Fruit fly (Drosophila melanogaster): Measurements from ENCODE around the gene CG17593.

The CG17593 gene

DNA sequence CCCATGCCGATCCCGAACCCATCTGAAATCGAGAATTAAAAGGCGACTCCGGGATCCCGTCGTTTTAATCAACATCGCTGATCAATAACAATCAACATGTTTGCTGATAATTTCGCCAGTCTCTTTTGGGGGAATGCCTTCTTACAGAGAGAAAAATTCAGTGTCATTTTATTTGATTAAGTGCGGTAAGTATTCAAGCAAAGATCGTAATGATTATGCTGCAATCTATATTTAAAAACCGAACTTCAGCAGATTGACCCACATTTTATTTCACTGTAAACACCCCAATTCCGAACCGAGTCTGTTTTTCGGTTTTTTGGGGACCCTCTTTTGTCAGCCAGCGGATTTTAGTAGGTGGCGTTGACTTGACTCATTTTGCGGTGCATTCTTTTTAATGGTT is 39.2 kb downstream of the CG17593 start (continued):
- TF ChIP-seq lola (GFP tag; optimal IDR thresholded peaks at IDR 0.05), result no peak
- no peak for TF ChIP-seq brk (GFP tag; optimal IDR thresholded peaks at IDR 0.05)
- no peak for TF ChIP-seq Mio (GFP tag; optimal IDR thresholded peaks at IDR 0.05)

DNA sequence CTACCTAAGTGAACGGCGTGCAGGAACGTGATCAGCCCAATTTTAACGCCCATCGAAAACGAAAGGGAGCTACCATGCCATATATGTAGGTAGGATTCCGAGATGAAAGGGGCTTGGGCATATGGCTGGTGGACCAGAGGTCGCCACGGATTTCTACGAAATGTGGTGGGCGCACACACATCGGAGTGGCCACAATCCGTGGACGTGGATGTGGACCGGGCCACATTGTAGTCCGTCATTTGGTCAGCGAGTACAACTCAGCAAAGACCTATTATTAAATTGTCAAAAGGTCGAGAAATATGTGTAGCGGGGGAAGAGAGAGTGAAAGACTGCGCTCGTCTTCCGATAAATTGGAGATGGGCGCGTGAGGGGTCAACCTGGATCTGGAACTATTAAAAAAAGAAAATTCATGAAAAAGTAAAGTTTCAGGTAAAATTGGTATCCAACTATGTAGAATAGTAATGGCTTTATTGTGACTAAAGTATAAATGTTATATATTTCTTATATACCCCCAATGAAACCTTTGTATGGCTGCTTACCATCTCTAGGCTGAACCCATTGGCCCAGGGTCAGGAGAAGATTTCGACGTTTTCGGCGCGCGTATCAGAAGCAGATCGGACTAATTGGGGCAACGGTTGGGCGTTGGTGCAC is 40.9 kb downstream of the CG17593 start:
- no peak for TF ChIP-seq CG32264 (GFP tag; optimal IDR thresholded peaks at IDR 0.05)
- no peak for TF ChIP-seq GATAd (GFP tag; optimal IDR thresholded peaks at IDR 0.05)
- peak in 1 of 2 experiments; percentile 42 for TF ChIP-seq foxo (GFP tag; optimal IDR thresholded peaks at IDR 0.05)
- peak; percentile 6 for TF ChIP-seq HLH106 (tag; optimal IDR thresholded peaks at IDR 0.05)
- peak; percentile 41 for TF ChIP-seq h (GFP tag; optimal IDR thresholded peaks at IDR 0.05)
- TF ChIP-seq fru (GFP tag; optimal IDR thresholded peaks at IDR 0.05), result peak; percentile 3

DNA sequence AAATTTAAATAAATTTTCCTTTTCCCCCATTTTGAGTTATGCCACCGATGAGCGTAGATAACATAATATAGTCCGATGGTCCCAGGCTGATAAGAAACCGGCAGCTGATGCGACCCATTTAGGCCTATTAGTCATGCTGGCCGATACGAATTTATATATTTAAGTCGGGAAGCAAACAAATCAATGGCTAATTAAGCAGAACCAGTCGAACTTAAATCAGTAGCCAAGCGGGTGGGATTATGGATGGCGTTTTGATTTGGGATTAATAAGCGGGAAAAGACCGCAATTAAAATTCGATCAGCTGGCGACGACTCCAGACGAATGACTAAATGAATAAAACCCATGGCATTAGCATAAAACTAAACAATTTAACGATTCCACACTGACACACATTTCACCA is 42.3 kb downstream of the CG17593 start:
- no peak for TF ChIP-seq brk (GFP tag; optimal IDR thresholded peaks at IDR 0.05)
- no peak for TF ChIP-seq usp (GFP tag; optimal IDR thresholded peaks at IDR 0.05)
- TF ChIP-seq Mio (GFP tag; optimal IDR thresholded peaks at IDR 0.05), result no peak
- TF ChIP-seq rgr (GFP tag; optimal IDR thresholded peaks at IDR 0.05), result no peak
- no peak for TF ChIP-seq pan (optimal IDR thresholded peaks at IDR 0.05)
- TF ChIP-seq tai (GFP tag; optimal IDR thresholded peaks at IDR 0.05), result no peak
- TF ChIP-seq CG9705 (GFP tag; optimal IDR thresholded peaks at IDR 0.05), result no peak
- no peak for TF ChIP-seq Dfd (GFP tag; optimal IDR thresholded peaks at IDR 0.05)
- no peak for TF ChIP-seq Rel (GFP tag; optimal IDR thresholded peaks at IDR 0.05)
- no peak for TF ChIP-seq Rel (tag; optimal IDR thresholded peaks at IDR 0.05)
- TF ChIP-seq Dif (GFP tag; optimal IDR thresholded peaks at IDR 0.05; ENCODE audit: partially characterized antibody), result no peak
- TF ChIP-seq woc (GFP tag; optimal IDR thresholded peaks at IDR 0.05), result no peak

DNA sequence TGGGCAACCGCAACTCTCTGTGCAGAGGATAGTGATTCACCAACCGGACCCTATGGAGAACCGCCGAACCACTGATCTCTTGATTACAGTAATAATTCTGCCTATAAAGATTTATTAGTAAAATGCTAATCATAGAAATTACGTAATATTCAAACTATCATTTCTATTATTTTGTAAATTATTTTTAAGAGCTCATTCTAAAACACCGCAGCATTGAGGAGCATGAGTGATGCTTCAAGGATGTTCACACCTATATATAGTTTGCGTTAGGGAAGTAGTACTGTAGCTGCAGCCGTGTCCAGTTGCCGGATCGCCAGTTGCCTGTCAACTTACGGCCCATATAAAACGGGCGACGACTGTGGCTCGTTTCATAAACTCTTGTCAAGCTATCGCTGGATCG is 42.8 kb downstream of the CG17593 start:
- TF ChIP-seq fru (GFP tag; optimal IDR thresholded peaks at IDR 0.05) (peak; percentile 9), Hnf4 (GFP tag; optimal IDR thresholded peaks at IDR 0.05) (no peak)

DNA sequence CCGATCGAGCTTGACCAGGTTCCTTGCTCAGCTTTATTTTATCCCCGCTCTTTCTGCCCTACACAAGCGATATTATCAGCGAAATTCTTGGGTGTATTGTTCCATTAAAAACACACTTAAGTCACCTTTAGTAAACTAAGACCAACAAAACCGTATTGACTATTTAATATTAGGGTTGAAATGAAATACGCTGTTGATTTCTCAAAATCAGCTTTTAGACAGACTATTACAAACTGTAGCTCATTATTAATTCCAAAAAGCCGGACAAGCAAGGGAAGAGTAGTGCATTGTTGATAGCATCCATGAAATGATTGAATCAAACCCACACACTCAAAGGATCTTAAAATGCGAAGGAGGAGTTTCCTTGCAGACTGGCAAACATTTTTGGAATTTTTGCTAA is 43.6 kb downstream of the CG17593 start:
- TF ChIP-seq pan (optimal IDR thresholded peaks at IDR 0.05) (no peak), GATAd (GFP tag; optimal IDR thresholded peaks at IDR 0.05) (no peak), Dfd (GFP tag; optimal IDR thresholded peaks at IDR 0.05) (no peak), foxo (GFP tag; optimal IDR thresholded peaks at IDR 0.05) (peak in 1 of 2 experiments; percentile 23), dl (GFP tag; optimal IDR thresholded peaks at IDR 0.05; ENCODE audit: insufficient read depth in 1 of 2, partially characterized antibody in 2 of 2) (no peak), fru (GFP tag; optimal IDR thresholded peaks at IDR 0.05) (peak; percentile 34), Hr83 (GFP tag; optimal IDR thresholded peaks at IDR 0.05; ENCODE audit: poor library complexity, severe bottlenecking) (no peak), ey (GFP tag; optimal IDR thresholded peaks at IDR 0.05) (peak; percentile 38), CrebA (GFP tag; optimal IDR thresholded peaks at IDR 0.05; ENCODE audit: borderline replicate concordance) (no peak), rgr (GFP tag; optimal IDR thresholded peaks at IDR 0.05) (no peak), woc (GFP tag; optimal IDR thresholded peaks at IDR 0.05) (peak; percentile 35), N (GFP tag; optimal IDR thresholded peaks at IDR 0.05) (no peak), HLH106 (tag; optimal IDR thresholded peaks at IDR 0.05) (peak; percentile 4), Jra (GFP tag; optimal IDR thresholded peaks at IDR 0.05) (no peak), Sp1 (GFP tag; optimal IDR thresholded peaks at IDR 0.05) (no peak), h (GFP tag; optimal IDR thresholded peaks at IDR 0.05) (peak; percentile 43), Dif (GFP tag; optimal IDR thresholded peaks at IDR 0.05; ENCODE audit: partially characterized antibody) (no peak), CG9705 (GFP tag; optimal IDR thresholded peaks at IDR 0.05) (no peak)

DNA sequence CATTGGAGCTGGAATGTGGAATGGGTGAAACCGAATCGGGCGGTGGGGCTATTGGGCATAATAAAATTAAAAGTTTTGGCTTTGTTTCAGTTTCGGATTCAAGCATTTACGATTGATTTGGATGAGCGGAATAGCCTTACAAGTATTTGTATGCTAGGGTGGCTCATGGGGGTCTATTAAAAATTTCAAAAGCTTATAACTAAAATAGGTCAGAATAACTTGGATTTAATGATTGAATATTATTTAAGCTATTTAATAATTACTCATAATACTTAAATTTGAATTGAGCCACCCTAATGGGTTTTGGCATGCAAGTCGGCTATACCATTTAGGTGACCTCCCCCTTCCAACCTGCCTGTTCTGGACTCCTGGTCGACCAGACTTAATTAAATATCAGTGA is 45.0 kb downstream of the CG17593 start:
- TF ChIP-seq tai (GFP tag; optimal IDR thresholded peaks at IDR 0.05), result no peak
- no peak for TF ChIP-seq usp (GFP tag; optimal IDR thresholded peaks at IDR 0.05)
- TF ChIP-seq fru (GFP tag; optimal IDR thresholded peaks at IDR 0.05), result peak; percentile 8
- no peak for TF ChIP-seq CG9705 (GFP tag; optimal IDR thresholded peaks at IDR 0.05)
- no peak for TF ChIP-seq CG32264 (GFP tag; optimal IDR thresholded peaks at IDR 0.05)
- TF ChIP-seq Dfd (GFP tag; optimal IDR thresholded peaks at IDR 0.05), result no peak
- TF ChIP-seq woc (GFP tag; optimal IDR thresholded peaks at IDR 0.05), result no peak
- TF ChIP-seq Hr78 (GFP tag; optimal IDR thresholded peaks at IDR 0.05), result no peak
- no peak for TF ChIP-seq Vsx2 (GFP tag; optimal IDR thresholded peaks at IDR 0.05; ENCODE audit: partially characterized antibody)
- TF ChIP-seq OdsH (GFP tag; optimal IDR thresholded peaks at IDR 0.05), result peak; percentile 68
- no peak for TF ChIP-seq jim (GFP tag; optimal IDR thresholded peaks at IDR 0.05)
- TF ChIP-seq Sp1 (GFP tag; optimal IDR thresholded peaks at IDR 0.05), result peak; percentile 49
- TF ChIP-seq rgr (GFP tag; optimal IDR thresholded peaks at IDR 0.05), result peak; percentile 53
- TF ChIP-seq brk (GFP tag; optimal IDR thresholded peaks at IDR 0.05), result no peak
- no peak for TF ChIP-seq N (GFP tag; optimal IDR thresholded peaks at IDR 0.05)
- no peak for TF ChIP-seq Jra (GFP tag; optimal IDR thresholded peaks at IDR 0.05)
- TF ChIP-seq lola (GFP tag; optimal IDR thresholded peaks at IDR 0.05), result no peak
- TF ChIP-seq Abd-B (GFP tag; optimal IDR thresholded peaks at IDR 0.05), result no peak
- TF ChIP-seq dmrt93B (GFP tag; optimal IDR thresholded peaks at IDR 0.05), result no peak
- peak; percentile 46 for TF ChIP-seq Hnf4 (GFP tag; optimal IDR thresholded peaks at IDR 0.05)
- TF ChIP-seq h (GFP tag; optimal IDR thresholded peaks at IDR 0.05), result peak; percentile 23
- peak; percentile 14 for TF ChIP-seq br (GFP tag; optimal IDR thresholded peaks at IDR 0.05)
- TF ChIP-seq psq (GFP tag; optimal IDR thresholded peaks at IDR 0.05), result peak; percentile 33
- peak; percentile 31 for TF ChIP-seq HLH106 (tag; optimal IDR thresholded peaks at IDR 0.05)
- TF ChIP-seq foxo (GFP tag; optimal IDR thresholded peaks at IDR 0.05), result peak in 1 of 2 experiments; percentile 54
- TF ChIP-seq CrebA (GFP tag; optimal IDR thresholded peaks at IDR 0.05; ENCODE audit: borderline replicate concordance), result no peak
- no peak for TF ChIP-seq dl (GFP tag; optimal IDR thresholded peaks at IDR 0.05; ENCODE audit: insufficient read depth in 1 of 2, partially characterized antibody in 2 of 2)
